Worm (Caenorhabditis elegans) whole organism, midembryonic: ENCODE measurements around the gene efl-1.
"Not testable (repeated sequence)": the region's sequence is repeated elsewhere in the genome, so short reads cannot be mapped to it uniquely, and the experiment has no call there.

ENCODE experiments used
- T22C8.4 ChIP-seq: fragments of 200-800 bp; sonication (Bioruptor generic); IDR thresholded peaks from 2 replicates; pipeline ENCODE4 v1.3.6; 2022; ENCODE audit warnings: missing genetic modification characterization, missing compliant biosample characterization
- cog-1 ChIP-seq: sonication (generic microtip); optimal IDR thresholded peaks from 2 replicates; lab custom pipeline; 2016; ENCODE audit warnings: missing genetic modification characterization, missing compliant biosample characterization
- flt-1 ChIP-seq: fragments of 200-800 bp; sonication (Bioruptor generic); IDR thresholded peaks from 2 replicates; pipeline ENCODE4 v1.3.6; 2022; ENCODE audit warnings: missing genetic modification characterization, missing compliant biosample characterization
- klf-2 ChIP-seq: fragments of 200-800 bp; sonication (Bioruptor generic); conservative IDR thresholded peaks from 2 replicates; pipeline ENCODE4 v1.3.6; 2022; ENCODE audit warnings: missing genetic modification reagents, missing genetic modification characterization, missing compliant biosample characterization
- med-1 ChIP-seq: sonication (generic microtip); optimal IDR thresholded peaks from 2 replicates; lab custom pipeline; 2017; ENCODE audit warnings: missing genetic modification characterization, mild to moderate bottlenecking, missing compliant biosample characterization, antibody characterized with exemption, missing genetic modification reagents; ENCODE audit not compliant: insufficient read depth
- ref-1 ChIP-seq: fragments of 200-800 bp; sonication (Bioruptor generic); conservative IDR thresholded peaks from 2 replicates; pipeline ENCODE4 v1.3.6; 2022; ENCODE audit warnings: missing genetic modification reagents, missing genetic modification characterization, missing compliant biosample characterization
- tab-1 ChIP-seq: fragments of 200-800 bp; sonication (Bioruptor generic); IDR thresholded peaks from 2 replicates; pipeline ENCODE4 v1.3.6; 2022; ENCODE audit warnings: missing genetic modification characterization, missing compliant biosample characterization
- ztf-23 ChIP-seq: fragments of 200-800 bp; sonication (Bioruptor generic); IDR thresholded peaks from 2 replicates; pipeline ENCODE4 v1.3.6; 2022; ENCODE audit warnings: missing genetic modification reagents, missing genetic modification characterization, missing compliant biosample characterization
- ztf-29 ChIP-seq: fragments of 200-800 bp; sonication (Bioruptor generic); IDR thresholded peaks from 2 replicates; pipeline ENCODE4 v1.3.6; 2022; ENCODE audit warnings: missing genetic modification reagents, missing genetic modification characterization, missing compliant biosample characterization

The efl-1 gene

ce11 chrV:16958975-16959374 lies 6.5 kb downstream of the efl-1 start:
- TF ChIP-seq T22C8.4 (GFP tag; lab: Robert Waterston, UW) (no peak), ztf-29 (GFP tag; lab: Robert Waterston, UW) (no peak), klf-2 (GFP tag; lab: Robert Waterston, UW) (no peak), tab-1 (GFP tag; lab: Robert Waterston, UW) (no peak), ref-1 (GFP tag; lab: Robert Waterston, UW) (no peak)

ce11 chrV:16956229-16956628 lies 9.2 kb downstream of the efl-1 start, which contains the start of gene clec-239:
Gene clec-239 (plus strand): TSS chrV:16956529.
- TF ChIP-seq flt-1 (GFP tag; lab: Robert Waterston, UW) (no peak), ref-1 (GFP tag; lab: Robert Waterston, UW) (no peak), med-1 (no peak), T22C8.4 (GFP tag; lab: Robert Waterston, UW) (no peak), ztf-29 (GFP tag; lab: Robert Waterston, UW) (no peak), cog-1 (tag; lab: Kevin White, UChicago) (no peak), klf-2 (GFP tag; lab: Robert Waterston, UW) (no peak), tab-1 (GFP tag; lab: Robert Waterston, UW) (no peak), ztf-23 (GFP tag; lab: Robert Waterston, UW) (no peak)

- TF ChIP-seq flt-1 (GFP tag; lab: Robert Waterston, UW) (no peak), klf-2 (GFP tag; lab: Robert Waterston, UW) (no peak), T22C8.4 (GFP tag; lab: Robert Waterston, UW) (no peak), ztf-29 (GFP tag; lab: Robert Waterston, UW) (no peak)
Measured at ce11 chrV:16954766-16955165, 10.7 kb downstream of the efl-1 start, which contains the start of gene srh-206. Gene srh-206 (minus strand): TSS chrV:16954866.

- no peak for TF ChIP-seq T22C8.4 (GFP tag; lab: Robert Waterston, UW)
- TF ChIP-seq med-1 = no peak
Measured at ce11 chrV:16951504-16951903, 14.0 kb downstream of the efl-1 start, which contains the start of gene clec-238. Gene clec-238 (plus strand): TSS chrV:16951804.

- TF ChIP-seq ref-1 (GFP tag; lab: Robert Waterston, UW) (no peak), cog-1 (tag; lab: Kevin White, UChicago) (no peak), T22C8.4 (GFP tag; lab: Robert Waterston, UW) (no peak), flt-1 (GFP tag; lab: Robert Waterston, UW) (no peak), ztf-29 (GFP tag; lab: Robert Waterston, UW) (no peak), tab-1 (GFP tag; lab: Robert Waterston, UW) (no peak), ztf-23 (GFP tag; lab: Robert Waterston, UW) (no peak)
Measured at ce11 chrV:16950036-16950435, 15.4 kb downstream of the efl-1 start.

- not testable (repeated sequence) for TF ChIP-seq ztf-23, klf-2, T22C8.4 (GFP tag; lab: Robert Waterston, UW)
Measured at ce11 chrV:16949609-16950008, 15.9 kb downstream of the efl-1 start, which contains the start of gene fbxa-111. Gene fbxa-111 (minus strand): TSS chrV:16949709.

ce11 chrV:16948011-16948410 lies 17.5 kb downstream of the efl-1 start, which contains the start of gene fbxa-112:
Gene fbxa-112 (minus strand): TSS chrV:16948111.
- not testable (repeated sequence) for TF ChIP-seq ztf-23 (GFP tag; lab: Robert Waterston, UW); med-1; ref-1 (GFP tag; lab: Robert Waterston, UW)

ce11 chrV:16938731-16939130 lies 26.7 kb downstream of the efl-1 start, which contains the start of gene fbxa-148:
Gene fbxa-148 (plus strand): TSS chrV:16939031.
- not testable (repeated sequence) for TF ChIP-seq tab-1 (GFP tag; lab: Robert Waterston, UW); med-1; T22C8.4 (GFP tag; lab: Robert Waterston, UW)

ce11 chrV:16927345-16927744 lies 38.1 kb downstream of the efl-1 start, which contains the start of gene Y102A5C.36:
Gene Y102A5C.36 (minus strand): TSS chrV:16927445.
- TF ChIP-seq T22C8.4 (GFP tag; lab: Robert Waterston, UW) (no peak), ztf-23 (GFP tag; lab: Robert Waterston, UW) (no peak), flt-1 (GFP tag; lab: Robert Waterston, UW) (no peak), tab-1 (GFP tag; lab: Robert Waterston, UW) (no peak), ref-1 (GFP tag; lab: Robert Waterston, UW) (no peak), klf-2 (GFP tag; lab: Robert Waterston, UW) (no peak), ztf-29 (GFP tag; lab: Robert Waterston, UW) (no peak), cog-1 (tag; lab: Kevin White, UChicago) (no peak), med-1 (no peak)

ce11 chrV:16921952-16922351 lies 43.5 kb downstream of the efl-1 start, which contains the start of gene Y102A5C.4:
Gene Y102A5C.4 (plus strand): TSS chrV:16922252.
- TF ChIP-seq ztf-23 (GFP tag; lab: Robert Waterston, UW) (no peak), tab-1 (GFP tag; lab: Robert Waterston, UW) (no peak), flt-1 (GFP tag; lab: Robert Waterston, UW) (no peak), med-1 (no peak), T22C8.4 (GFP tag; lab: Robert Waterston, UW) (no peak), ztf-29 (GFP tag; lab: Robert Waterston, UW) (no peak), ref-1 (GFP tag; lab: Robert Waterston, UW) (no peak), klf-2 (GFP tag; lab: Robert Waterston, UW) (no peak), cog-1 (tag; lab: Kevin White, UChicago) (no peak)
